Worm (Caenorhabditis elegans) whole organism, early embryonic: Measurements from ENCODE around the gene tsp-12.

Experiments used
- B0310.2 ChIP-seq: sonication (generic microtip); optimal IDR thresholded peaks from 2 replicates; lab custom pipeline; 2016; ENCODE audit warnings: mild to moderate bottlenecking, missing genetic modification characterization, missing compliant biosample characterization
- F13C5.2 ChIP-seq: sonication (generic microtip); optimal IDR thresholded peaks from 2 replicates; lab custom pipeline; 2017; ENCODE audit warnings: mild to moderate bottlenecking, missing genetic modification characterization, inconsistent platforms, missing compliant biosample characterization
- aly-1 ChIP-seq: sonication (generic microtip); optimal IDR thresholded peaks from 2 replicates; lab custom pipeline; 2016; ENCODE audit warnings: missing genetic modification characterization, missing compliant biosample characterization
- ama-1 ChIP-seq: fragments of 150-350 bp; optimal IDR thresholded peaks from 2 replicates; lab custom pipeline; 2014
- ceh-13 ChIP-seq: fragments of 200-800 bp; sonication (Bioruptor generic); optimal IDR thresholded peaks from 2 replicates; lab custom pipeline; 2018; ENCODE audit warnings: mild to moderate bottlenecking, missing genetic modification characterization, missing compliant biosample characterization
- ceh-36 ChIP-seq: sonication (generic microtip); optimal IDR thresholded peaks from 2 replicates; lab custom pipeline; 2016; ENCODE audit warnings: missing genetic modification characterization, inconsistent platforms, missing compliant biosample characterization
- ets-7 ChIP-seq: sonication (generic microtip); optimal IDR thresholded peaks from 2 replicates; lab custom pipeline; 2016; ENCODE audit warnings: missing genotype, missing genetic modification characterization, missing compliant biosample characterization
- flt-1 ChIP-seq: fragments of 200-800 bp; sonication (Bioruptor generic); IDR thresholded peaks from 2 replicates; pipeline ENCODE4 v1.3.6; 2022; ENCODE audit warnings: missing genetic modification characterization, missing compliant biosample characterization
- hmbx-1 ChIP-seq: sonication (generic microtip); optimal IDR thresholded peaks from 2 replicates; lab custom pipeline; 2016; ENCODE audit warnings: mild to moderate bottlenecking, missing genetic modification characterization, missing compliant biosample characterization
- hmg-4 ChIP-seq: fragments of 200-800 bp; sonication (Bioruptor generic); optimal IDR thresholded peaks from 2 replicates; lab custom pipeline; 2018; ENCODE audit warnings: mild to moderate bottlenecking, missing genetic modification characterization, missing compliant biosample characterization
- hnd-1 ChIP-seq: sonication (generic microtip); optimal IDR thresholded peaks from 2 replicates; lab custom pipeline; 2016; ENCODE audit warnings: missing genetic modification characterization, missing compliant biosample characterization
- pes-1 ChIP-seq: fragments of 200-800 bp; sonication (Bioruptor generic); IDR thresholded peaks from 2 replicates; pipeline ENCODE4 v1.3.6; 2022; ENCODE audit warnings: missing genetic modification reagents, missing genetic modification characterization, missing compliant biosample characterization
- scrt-1 ChIP-seq: fragments of 200-800 bp; sonication (Bioruptor generic); IDR thresholded peaks from 2 replicates; pipeline ENCODE4 v1.3.6; 2022; ENCODE audit warnings: missing genetic modification characterization, missing compliant biosample characterization
- sea-1 ChIP-seq: fragments of 200-800 bp; sonication (Bioruptor generic); conservative IDR thresholded peaks from 2 replicates; pipeline ENCODE4 v1.3.6; 2022; ENCODE audit warnings: missing genetic modification characterization, missing compliant biosample characterization
- tbx-11 ChIP-seq: fragments of 200-800 bp; sonication (Bioruptor generic); IDR thresholded peaks from 2 replicates; pipeline ENCODE4 v1.3.6; 2022; ENCODE audit warnings: missing genetic modification characterization, missing compliant biosample characterization
- tbx-37 ChIP-seq: fragments of 200-800 bp; sonication (Bioruptor generic); conservative IDR thresholded peaks from 2 replicates; pipeline ENCODE4 v1.3.6; 2022; ENCODE audit warnings: missing genetic modification reagents, missing genetic modification characterization, missing compliant biosample characterization
- tra-4 ChIP-seq: sonication (generic microtip); optimal IDR thresholded peaks from 2 replicates; lab custom pipeline; 2017; ENCODE audit warnings: missing genetic modification characterization, missing compliant biosample characterization

The tsp-12 gene

ce11 chrIV:10150552-10151004, at the start of gene tsp-12:
Gene tsp-12, minus strand, starts transcription at chrIV:10150602.
- TF ChIP-seq ets-7 (tag; lab: Kevin White, UChicago) = no peak
- TF ChIP-seq F13C5.2 (tag; lab: Kevin White, UChicago) = no peak
- TF ChIP-seq tbx-37 (GFP tag; lab: Robert Waterston, UW) = no peak
- no peak for TF ChIP-seq hmbx-1 (tag; lab: Kevin White, UChicago)
- no peak for TF ChIP-seq aly-1 (tag; lab: Kevin White, UChicago)
- TF ChIP-seq tbx-11 = no peak
- no peak for TF ChIP-seq hnd-1 (tag; lab: Kevin White, UChicago)
- no peak for TF ChIP-seq scrt-1 (GFP tag; lab: Robert Waterston, UW)
- TF ChIP-seq ceh-13 (GFP tag; lab: Kevin White, UChicago) = no peak
- no peak for TF ChIP-seq tra-4
- no peak for TF ChIP-seq ceh-36 (tag; lab: Kevin White, UChicago)
- no peak for TF ChIP-seq B0310.2
- no peak for TF ChIP-seq pes-1 (GFP tag; lab: Robert Waterston, UW)
- no peak for TF ChIP-seq hmg-4 (GFP tag; lab: Kevin White, UChicago)
- TF ChIP-seq ama-1 (lab: Kevin White, UChicago) = no peak

- no peak for TF ChIP-seq sea-1 (GFP tag; lab: Robert Waterston, UW)
Measured at ce11 chrIV:10197317-10197867, 47.0 kb upstream of the tsp-12 start, which contains the start of gene gon-4. Gene gon-4, plus strand, starts transcription at chrIV:10197817.

ce11 chrIV:10194345-10194744, 43.9 kb upstream of the tsp-12 start, which contains the start of gene ptrg-1:
Gene ptrg-1, minus strand, starts transcription at chrIV:10194445.
- TF ChIP-seq hmbx-1 (tag; lab: Kevin White, UChicago) (no peak), aly-1 (tag; lab: Kevin White, UChicago) (no peak), scrt-1 (GFP tag; lab: Robert Waterston, UW) (no peak), ama-1 (lab: Kevin White, UChicago) (no peak), flt-1 (no peak), sea-1 (GFP tag; lab: Robert Waterston, UW) (no peak), F13C5.2 (tag; lab: Kevin White, UChicago) (no peak), tbx-37 (GFP tag; lab: Robert Waterston, UW) (no peak), B0310.2 (no peak), tbx-11 (no peak), ceh-36 (tag; lab: Kevin White, UChicago) (no peak), pes-1 (GFP tag; lab: Robert Waterston, UW) (no peak), ceh-13 (GFP tag; lab: Kevin White, UChicago) (no peak), tra-4 (no peak)

- TF ChIP-seq tbx-11 (no peak), ama-1 (lab: Kevin White, UChicago) (no peak), tra-4 (no peak), aly-1 (tag; lab: Kevin White, UChicago) (no peak), hnd-1 (tag; lab: Kevin White, UChicago) (no peak), hmg-4 (GFP tag; lab: Kevin White, UChicago) (no peak), flt-1 (no peak), ets-7 (tag; lab: Kevin White, UChicago) (no peak), tbx-37 (GFP tag; lab: Robert Waterston, UW) (no peak)
Measured at ce11 chrIV:10191498-10191897, 41.1 kb upstream of the tsp-12 start.

- TF ChIP-seq ceh-36 (tag; lab: Kevin White, UChicago) = no peak
- no peak for TF ChIP-seq tra-4
- no peak for TF ChIP-seq scrt-1 (GFP tag; lab: Robert Waterston, UW)
- no peak for TF ChIP-seq F13C5.2 (tag; lab: Kevin White, UChicago)
- no peak for TF ChIP-seq hmg-4 (GFP tag; lab: Kevin White, UChicago)
- no peak for TF ChIP-seq sea-1 (GFP tag; lab: Robert Waterston, UW)
- TF ChIP-seq flt-1 = no peak
- no peak for TF ChIP-seq hnd-1 (tag; lab: Kevin White, UChicago)
- no peak for TF ChIP-seq tbx-37 (GFP tag; lab: Robert Waterston, UW)
- TF ChIP-seq ets-7 (tag; lab: Kevin White, UChicago) = no peak
- no peak for TF ChIP-seq ama-1 (lab: Kevin White, UChicago)
Measured at ce11 chrIV:10190586-10190985, 40.2 kb upstream of the tsp-12 start.

- TF ChIP-seq pes-1 (GFP tag; lab: Robert Waterston, UW) (no peak), ama-1 (lab: Kevin White, UChicago) (no peak), hnd-1 (tag; lab: Kevin White, UChicago) (no peak), hmg-4 (GFP tag; lab: Kevin White, UChicago) (no peak), hmbx-1 (tag; lab: Kevin White, UChicago) (no peak), B0310.2 (no peak), scrt-1 (GFP tag; lab: Robert Waterston, UW) (no peak), flt-1 (no peak), tbx-37 (GFP tag; lab: Robert Waterston, UW) (no peak), ceh-36 (tag; lab: Kevin White, UChicago) (no peak), F13C5.2 (tag; lab: Kevin White, UChicago) (no peak), ets-7 (tag; lab: Kevin White, UChicago) (no peak)
Measured at ce11 chrIV:10188505-10188904, 38.1 kb upstream of the tsp-12 start.

ce11 chrIV:10180133-10180749, 29.8 kb upstream of the tsp-12 start, which contains the start of gene gta-1:
Gene gta-1, plus strand, starts transcription at chrIV:10180660.
- TF ChIP-seq pes-1 (GFP tag; lab: Robert Waterston, UW) (no peak), tra-4 (no peak), ets-7 (tag; lab: Kevin White, UChicago) (no peak), hnd-1 (tag; lab: Kevin White, UChicago) (no peak), scrt-1 (GFP tag; lab: Robert Waterston, UW) (no peak), hmbx-1 (tag; lab: Kevin White, UChicago) (no peak), aly-1 (tag; lab: Kevin White, UChicago) (no peak), ama-1 (lab: Kevin White, UChicago) (no peak), flt-1 (no peak), B0310.2 (no peak), tbx-37 (GFP tag; lab: Robert Waterston, UW) (no peak), sea-1 (GFP tag; lab: Robert Waterston, UW) (no peak), tbx-11 (no peak), hmg-4 (GFP tag; lab: Kevin White, UChicago) (no peak), ceh-13 (GFP tag; lab: Kevin White, UChicago) (no peak), ceh-36 (tag; lab: Kevin White, UChicago) (no peak)
